Worm (Caenorhabditis elegans): ENCODE measurements around the gene gst-32.
A peak's percentile ranks its signal among the peaks of the same experiment; 100 is the strongest.

The gst-32 gene

DNA sequence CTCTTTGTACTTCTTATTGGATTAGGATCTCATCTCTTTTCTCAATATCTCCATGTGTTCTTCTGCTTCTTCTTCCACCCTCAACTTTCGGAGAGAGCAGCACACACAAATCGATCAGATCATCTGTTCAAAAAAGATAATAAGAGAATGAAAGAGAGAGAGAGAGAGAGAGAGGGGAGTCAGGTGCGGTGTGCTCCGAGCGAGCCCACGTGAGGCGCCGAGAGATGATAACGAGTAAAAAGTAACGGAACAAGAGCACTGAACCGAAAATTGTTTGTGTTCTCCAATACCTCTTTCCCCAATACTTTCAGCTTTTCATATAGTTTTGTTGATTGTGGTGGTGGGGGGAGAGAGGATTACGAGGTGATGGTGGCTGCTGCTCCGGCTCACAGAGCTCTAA, 15.6 kb upstream of the gst-32 start:
- no peak for TF ChIP-seq nhr-237 (tag; optimal IDR thresholded peaks at IDR 0.05)
- peak; percentile 55 for TF ChIP-seq hlh-1 (tag; optimal IDR thresholded peaks at IDR 0.05)
- peak; percentile 3 for TF ChIP-seq unc-120 (tag; optimal IDR thresholded peaks at IDR 0.05; ENCODE audit: poor library complexity, severe bottlenecking)

DNA sequence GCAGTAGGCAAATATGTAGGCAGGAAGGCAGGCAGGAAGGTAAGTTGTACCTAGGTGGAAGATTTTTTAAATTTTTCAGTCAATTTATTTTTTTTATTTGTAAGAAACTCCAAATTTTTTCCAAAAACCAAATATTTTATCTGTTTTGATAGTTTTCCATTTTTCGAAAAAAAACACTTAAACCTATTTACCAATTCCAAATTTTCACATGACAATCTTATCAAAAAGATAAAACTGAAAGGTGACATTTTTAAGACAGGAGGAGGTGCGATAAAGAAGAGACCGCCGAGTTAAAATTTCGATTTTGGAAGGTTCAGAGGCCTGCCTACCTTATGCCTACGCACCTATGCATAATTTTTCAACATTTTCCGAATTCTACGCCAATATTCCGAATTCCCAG, 12.6 kb upstream of the gst-32 start:
- TF ChIP-seq nhr-76 (tag; optimal IDR thresholded peaks at IDR 0.05), result no peak
- no peak for TF ChIP-seq zip-8 (tag; optimal IDR thresholded peaks at IDR 0.05)
- no peak for TF ChIP-seq ceh-43 (GFP tag; optimal IDR thresholded peaks at IDR 0.05)
- no peak for TF ChIP-seq nhr-2 (tag; optimal IDR thresholded peaks at IDR 0.05)
- no peak for TF ChIP-seq lin-32 (GFP tag; optimal IDR thresholded peaks at IDR 0.05)
- TF ChIP-seq cnd-1 (tag; optimal IDR thresholded peaks at IDR 0.05), result no peak
- TF ChIP-seq sptf-1 (tag; optimal IDR thresholded peaks at IDR 0.05), result no peak
- TF ChIP-seq ces-1 (GFP tag; optimal IDR thresholded peaks at IDR 0.05), result no peak

DNA sequence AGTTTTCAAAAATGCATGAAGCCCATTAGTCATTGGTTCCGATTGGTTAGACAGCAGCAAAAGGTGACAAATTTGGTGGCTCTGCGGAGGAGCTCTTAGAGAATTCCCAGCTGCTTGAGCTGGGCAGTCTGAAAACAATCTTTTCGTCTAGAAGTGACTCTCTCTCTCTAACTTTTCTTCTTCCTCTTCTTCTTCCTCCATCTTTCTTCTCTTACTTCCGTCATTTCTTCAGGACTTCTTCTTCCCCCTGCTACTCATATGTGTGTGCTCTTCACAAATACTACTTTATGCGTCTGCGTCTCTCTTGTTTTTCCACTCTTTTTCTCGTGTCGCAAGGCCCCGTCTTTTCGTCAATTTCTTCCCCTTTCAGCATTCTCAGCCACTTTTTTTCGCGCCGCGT, 11.6 kb upstream of the gst-32 start:
- TF ChIP-seq ces-1 (GFP tag; optimal IDR thresholded peaks at IDR 0.05) (peak; percentile 18), unc-62 (GFP tag; optimal IDR thresholded peaks at IDR 0.05) (no peak)

DNA sequence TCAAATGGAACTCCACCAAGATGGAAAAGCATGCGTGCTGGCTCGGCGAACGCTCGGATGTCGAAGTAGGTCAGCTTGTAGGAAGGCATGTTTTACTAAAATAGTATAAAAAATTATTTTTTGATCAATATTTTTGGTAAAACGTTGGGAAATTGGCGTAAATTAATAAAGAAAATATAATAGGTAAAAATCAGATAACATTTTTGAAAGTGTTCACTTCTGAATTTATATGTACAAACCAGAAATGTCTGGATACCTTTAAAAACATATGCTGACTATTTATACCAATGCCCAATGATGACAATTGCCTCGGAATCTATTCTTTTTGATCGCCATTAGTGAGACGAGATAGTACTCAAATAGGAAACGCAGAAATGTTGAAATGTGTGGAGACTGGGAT, 6.9 kb upstream of the gst-32 start, which contains the start of gene gst-35:
Gene gst-35, minus strand, starts transcription at position 101 of the 400 bp plus-strand sequence.
- no peak for TF ChIP-seq zip-8 (tag; optimal IDR thresholded peaks at IDR 0.05)
- no peak for TF ChIP-seq cnd-1 (tag; optimal IDR thresholded peaks at IDR 0.05)
- TF ChIP-seq bed-3 (GFP tag; optimal IDR thresholded peaks at IDR 0.05), result no peak
- TF ChIP-seq lin-32 (GFP tag; optimal IDR thresholded peaks at IDR 0.05), result no peak
- no peak for TF ChIP-seq unc-62 (GFP tag; optimal IDR thresholded peaks at IDR 0.05)
- no peak for TF ChIP-seq nhr-2 (tag; optimal IDR thresholded peaks at IDR 0.05)
- TF ChIP-seq nhr-76 (tag; optimal IDR thresholded peaks at IDR 0.05), result no peak
- no peak for TF ChIP-seq drap-1 (GFP tag; optimal IDR thresholded peaks at IDR 0.05)

DNA sequence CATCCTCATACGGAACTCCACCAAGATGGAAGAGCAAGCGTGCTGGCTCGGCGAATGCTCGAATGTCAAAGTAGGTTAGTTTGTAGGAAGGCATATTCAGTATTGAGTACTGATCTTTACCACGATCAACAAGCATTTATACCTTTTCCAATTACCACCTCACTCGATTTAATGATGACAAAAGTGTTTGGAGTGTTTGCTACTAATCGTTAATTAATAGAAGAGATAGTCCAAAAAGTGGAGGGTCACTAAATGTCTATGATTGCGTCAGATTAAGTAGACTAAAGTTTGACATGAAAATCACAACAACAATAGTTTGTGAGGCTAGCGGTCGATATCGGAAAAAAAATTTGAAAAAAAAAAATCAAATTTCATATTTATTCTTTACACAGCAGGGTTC, 4.7 kb upstream of the gst-32 start, which contains the start of gene gst-34:
Gene gst-34, minus strand, starts transcription at position 101 of the 400 bp plus-strand sequence.
- TF ChIP-seq mab-5 (tag; optimal IDR thresholded peaks at IDR 0.05) (no peak), ztf-11 (tag; optimal IDR thresholded peaks at IDR 0.05) (no peak), nhr-12 (tag; optimal IDR thresholded peaks at IDR 0.05) (no peak), tbx-8 (GFP tag; optimal IDR thresholded peaks at IDR 0.05) (no peak), bed-3 (GFP tag; optimal IDR thresholded peaks at IDR 0.05) (no peak), ham-2 (GFP tag; optimal IDR thresholded peaks at IDR 0.05) (no peak), nhr-28 (tag; optimal IDR thresholded peaks at IDR 0.05) (no peak), elt-1 (tag; optimal IDR thresholded peaks at IDR 0.05; ENCODE audit: borderline replicate concordance, insufficient read depth) (no peak), lsy-2 (tag; optimal IDR thresholded peaks at IDR 0.05) (no peak), unc-39 (tag; optimal IDR thresholded peaks at IDR 0.05) (no peak), sem-2 (GFP tag; optimal IDR thresholded peaks at IDR 0.05) (no peak), cnd-1 (tag; optimal IDR thresholded peaks at IDR 0.05) (no peak), ceh-43 (GFP tag; optimal IDR thresholded peaks at IDR 0.05) (no peak), ceh-39 (tag; optimal IDR thresholded peaks at IDR 0.05) (no peak), ces-1 (GFP tag; optimal IDR thresholded peaks at IDR 0.05) (no peak), M03D4.4 (tag; optimal IDR thresholded peaks at IDR 0.05) (no peak), mep-1 (tag; optimal IDR thresholded peaks at IDR 0.05) (no peak), ceh-83 (GFP tag; optimal IDR thresholded peaks at IDR 0.05) (no peak)

DNA sequence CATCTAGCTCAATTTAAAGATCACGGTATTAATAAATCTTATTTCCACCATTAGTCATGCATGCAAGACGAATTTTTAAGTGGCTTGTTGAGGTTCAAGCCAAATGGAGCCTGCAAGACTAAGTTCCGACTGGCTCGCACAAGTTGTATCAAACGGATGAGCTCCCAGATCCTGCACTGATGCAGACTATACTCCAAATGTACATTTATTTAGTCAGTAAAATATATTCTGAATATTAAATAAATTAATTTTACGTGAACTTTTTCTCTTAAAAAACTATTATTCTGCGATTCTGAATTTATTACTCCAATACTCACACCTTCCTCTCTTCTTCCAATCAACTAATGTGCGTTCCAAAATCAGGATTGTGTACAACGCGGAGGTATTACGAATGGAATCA, 2.8 kb downstream of the gst-32 start, which contains the start of gene Y53F4B.36:
Gene Y53F4B.36, plus strand, starts transcription at position 301 of the 400 bp plus-strand sequence.
- TF ChIP-seq nhr-76 (tag; optimal IDR thresholded peaks at IDR 0.05) (no peak), snpc-4 (tag; optimal IDR thresholded peaks at IDR 0.05) (no peak), bed-3 (GFP tag; optimal IDR thresholded peaks at IDR 0.05) (no peak), ceh-83 (GFP tag; optimal IDR thresholded peaks at IDR 0.05) (no peak), nhr-28 (tag; optimal IDR thresholded peaks at IDR 0.05) (no peak), ham-2 (GFP tag; optimal IDR thresholded peaks at IDR 0.05) (no peak), unc-39 (tag; optimal IDR thresholded peaks at IDR 0.05) (no peak), lsy-2 (tag; optimal IDR thresholded peaks at IDR 0.05) (no peak), ces-1 (GFP tag; optimal IDR thresholded peaks at IDR 0.05) (no peak), lin-13 (tag; optimal IDR thresholded peaks at IDR 0.05) (no peak), sem-2 (GFP tag; optimal IDR thresholded peaks at IDR 0.05) (no peak), pha-4 (tag; optimal IDR thresholded peaks at IDR 0.05) (no peak), mep-1 (tag; optimal IDR thresholded peaks at IDR 0.05) (no peak), elt-3 (tag; optimal IDR thresholded peaks at IDR 0.05) (no peak), nhr-2 (tag; optimal IDR thresholded peaks at IDR 0.05) (no peak), tbx-8 (GFP tag; optimal IDR thresholded peaks at IDR 0.05) (no peak), nhr-237 (tag; optimal IDR thresholded peaks at IDR 0.05) (no peak), mab-5 (tag; optimal IDR thresholded peaks at IDR 0.05) (no peak)

All from whole organism, mixed stage, embryonic.